Worm (Caenorhabditis elegans) whole organism, L2 larva: Measurements from ENCODE around the gene gldi-3.
A peak's percentile ranks its signal among the peaks of the same experiment; 100 is the strongest.

Experiments used
- R02D3.7 ChIP-seq: fragments of 150-350 bp; optimal IDR thresholded peaks from 2 replicates; lab custom pipeline; 2014; ENCODE audit warnings: missing biosample characterization, missing genetic modification characterization
- alr-1 ChIP-seq: fragments of 150-350 bp; optimal IDR thresholded peaks from 2 replicates; lab custom pipeline; 2014; ENCODE audit warnings: missing biosample characterization, missing genetic modification characterization
- dmd-4 ChIP-seq: sonication (generic microtip); optimal IDR thresholded peaks from 2 replicates; lab custom pipeline; 2017; ENCODE audit warnings: missing biosample characterization, missing genetic modification characterization
- elt-3 ChIP-seq: sonication (generic microtip); optimal IDR thresholded peaks from 2 replicates; lab custom pipeline; 2017; ENCODE audit warnings: missing biosample characterization, missing genetic modification characterization
- lsy-2 ChIP-seq, 2 experiments: fragments of 150-350 bp in 1 of 2; sonication (generic microtip) in 1 of 2; optimal IDR thresholded peaks; 2 replicates each; lab custom pipeline; 2014 to 2017; ENCODE audit warnings: missing biosample characterization in 2 of 2, missing genetic modification characterization in 2 of 2
- nhr-77 ChIP-seq: fragments of 150-350 bp; optimal IDR thresholded peaks from 2 replicates; lab custom pipeline; 2014; ENCODE audit warnings: missing biosample characterization, missing genetic modification characterization
- snpc-4 ChIP-seq: fragments of 150-350 bp; optimal IDR thresholded peaks from 2 replicates; lab custom pipeline; 2014; ENCODE audit warnings: missing biosample characterization, missing genetic modification characterization
- unc-62 ChIP-seq: fragments of 150-350 bp; optimal IDR thresholded peaks from 2 replicates; lab custom pipeline; 2014; ENCODE audit warnings: missing biosample characterization, missing genetic modification reagents, missing genetic modification characterization
- ztf-4 ChIP-seq: fragments of 150-350 bp; optimal IDR thresholded peaks from 2 replicates; lab custom pipeline; 2014; ENCODE audit warnings: missing biosample characterization, missing genetic modification characterization

DNA sequence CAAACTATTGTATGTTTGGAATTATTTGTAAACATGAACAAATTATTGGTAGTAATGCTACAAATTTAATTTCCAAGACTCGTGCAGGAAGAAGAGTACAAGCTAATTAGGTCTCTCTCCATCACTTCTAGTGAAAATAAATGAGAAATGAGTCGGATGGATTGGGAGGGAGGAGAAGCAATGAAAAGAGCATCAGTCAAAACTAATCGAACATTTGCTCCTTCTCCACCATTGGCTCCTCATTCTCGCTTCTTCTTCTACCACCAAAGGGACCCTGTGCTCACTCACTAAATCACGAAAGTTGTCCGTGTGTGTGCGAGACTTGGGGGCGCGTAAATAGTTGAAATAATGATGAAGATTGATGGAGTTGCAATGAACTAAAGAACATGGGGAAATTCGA, 26.9 kb upstream of the gldi-3 start:
- TF ChIP-seq unc-62 (GFP tag; lab: Kevin White, UChicago), result peak; percentile 46
- TF ChIP-seq lsy-2 (tag; optimal IDR thresholded peaks at IDR 0.05; lab: Kevin White, UChicago), result peak in 1 of 2 experiments; percentile 59
- no peak for TF ChIP-seq alr-1 (tag; lab: Kevin White, UChicago)
- peak; percentile 23 for TF ChIP-seq ztf-4 (tag; lab: Kevin White, UChicago)
- TF ChIP-seq R02D3.7, result no peak
- no peak for TF ChIP-seq dmd-4
- no peak for TF ChIP-seq nhr-77
- TF ChIP-seq elt-3 (tag; lab: Kevin White, UChicago), result no peak
- TF ChIP-seq snpc-4 (tag; lab: Kevin White, UChicago), result no peak
